Fruit fly (Drosophila melanogaster) whole organism, embryonic: ENCODE data around the gene w-cup.
A peak's percentile ranks its signal among the peaks of the same experiment; 100 is the strongest.

Source experiments
- Atf6 ChIP-seq: fragments of 200-800 bp; sonication (Bioruptor generic); IDR thresholded peaks from 2 replicates; pipeline ENCODE4 v1.3.6; 2022; ENCODE audit warnings: missing biosample characterization, missing genetic modification characterization
- Bteb2 ChIP-seq: fragments of 200-800 bp; sonication (Bioruptor generic); optimal IDR thresholded peaks from 2 replicates; lab custom pipeline; 2016; ENCODE audit warnings: missing biosample characterization, missing genetic modification characterization
- CG12219 ChIP-seq: fragments of 200-800 bp; sonication (Bioruptor generic); optimal IDR thresholded peaks from 3 replicates; lab custom pipeline; 2018; ENCODE audit warnings: missing biosample characterization, mild to moderate bottlenecking, missing genetic modification characterization
- CG13123 ChIP-seq: fragments of 200-800 bp; sonication (Bioruptor generic); optimal IDR thresholded peaks from 2 replicates; lab custom pipeline; 2016; ENCODE audit warnings: missing biosample characterization, missing genetic modification characterization
- CG15601 ChIP-seq: fragments of 200-800 bp; sonication (Bioruptor generic); optimal IDR thresholded peaks from 3 replicates; lab custom pipeline; 2019; ENCODE audit warnings: missing biosample characterization, mild to moderate bottlenecking, missing genetic modification characterization, moderate library complexity
- CG17612 ChIP-seq: fragments of 200-800 bp; sonication (Bioruptor generic); IDR thresholded peaks from 2 replicates; pipeline ENCODE4 v1.3.6; 2022; ENCODE audit warnings: missing biosample characterization, missing genetic modification characterization
- CG18619 ChIP-seq: fragments of 200-800 bp; sonication (Bioruptor generic); optimal IDR thresholded peaks from 3 replicates; lab custom pipeline; 2017; ENCODE audit warnings: missing biosample characterization, mild to moderate bottlenecking, missing genetic modification characterization
- CG31224 ChIP-seq: fragments of 200-800 bp; sonication (Bioruptor generic); IDR thresholded peaks from 2 replicates; pipeline ENCODE4 v1.3.6; 2022; ENCODE audit warnings: missing biosample characterization, missing genetic modification characterization
- CG34422 ChIP-seq: fragments of 200-800 bp; sonication (Bioruptor generic); IDR thresholded peaks from 3 replicates; pipeline ENCODE4 v1.3.6; 2022; ENCODE audit warnings: missing biosample characterization, missing genetic modification characterization
- CG4328 ChIP-seq: fragments of 200-800 bp; sonication (Bioruptor generic); optimal IDR thresholded peaks from 3 replicates; lab custom pipeline; 2017; ENCODE audit warnings: missing biosample characterization, missing genetic modification reagents, missing genetic modification characterization
- CG4730 ChIP-seq: fragments of 200-800 bp; sonication (Bioruptor generic); IDR thresholded peaks from 2 replicates; pipeline ENCODE4 v1.3.6; 2022; ENCODE audit warnings: missing biosample characterization, missing genetic modification characterization
- CG6254 ChIP-seq: fragments of 200-800 bp; sonication (Bioruptor generic); optimal IDR thresholded peaks from 3 replicates; lab custom pipeline; 2017; ENCODE audit warnings: mild to moderate bottlenecking, missing biosample characterization, missing genetic modification reagents, missing genetic modification characterization
- CG6854 ChIP-seq: fragments of 200-800 bp; sonication (Bioruptor generic); optimal IDR thresholded peaks from 3 replicates; lab custom pipeline; 2017; ENCODE audit warnings: missing biosample characterization, mild to moderate bottlenecking, missing genetic modification characterization
- CG8388 ChIP-seq: fragments of 200-800 bp; sonication (Bioruptor generic); optimal IDR thresholded peaks from 2 replicates; lab custom pipeline; 2019; ENCODE audit warnings: missing biosample characterization, mild to moderate bottlenecking, missing genetic modification characterization, moderate library complexity
- Dip3 ChIP-seq: fragments of 200-800 bp; sonication (Bioruptor generic); optimal IDR thresholded peaks from 3 replicates; lab custom pipeline; 2016; ENCODE audit warnings: missing biosample characterization, missing genetic modification characterization
- Doc2 ChIP-seq: fragments of 200-800 bp; sonication (Bioruptor generic); IDR thresholded peaks from 2 replicates; pipeline ENCODE4 v1.3.6; 2022; ENCODE audit warnings: missing biosample characterization, missing genetic modification characterization
- Dref ChIP-seq: fragments of 200-800 bp; sonication (Bioruptor generic); IDR thresholded peaks from 2 replicates; pipeline ENCODE4 v1.3.6; 2022; ENCODE audit warnings: missing biosample characterization, missing genetic modification characterization
- Gug ChIP-seq: fragments of 200-800 bp; sonication (Bioruptor generic); IDR thresholded peaks from 4 replicates; pipeline ENCODE4 v1.3.6; 2022; ENCODE audit warnings: missing biosample characterization, missing genetic modification characterization
- MBD-R2 ChIP-seq: fragments of 200-800 bp; sonication (Bioruptor generic); IDR thresholded peaks from 2 replicates; pipeline ENCODE4 v1.3.6; 2022; ENCODE audit warnings: missing biosample characterization, missing genetic modification characterization
- Meics ChIP-seq: fragments of 200-800 bp; sonication (Bioruptor generic); optimal IDR thresholded peaks from 2 replicates; lab custom pipeline; 2017; ENCODE audit warnings: missing biosample characterization, mild to moderate bottlenecking, missing genetic modification characterization
- NC2β ChIP-seq: fragments of 200-800 bp; sonication (Bioruptor generic); optimal IDR thresholded peaks from 2 replicates; lab custom pipeline; 2016; ENCODE audit warnings: missing biosample characterization, missing genetic modification characterization
- Pdp1 ChIP-seq, 2 experiments: fragments of 200-800 bp; sonication (Bioruptor generic); optimal IDR thresholded peaks; 3 replicates each; lab custom pipeline; 2016; ENCODE audit warnings: missing biosample characterization in 2 of 2, missing genetic modification characterization in 2 of 2, mild to moderate bottlenecking in 1 of 2, moderate library complexity in 1 of 2
- Spps ChIP-seq: fragments of 200-800 bp; sonication (Bioruptor generic); optimal IDR thresholded peaks from 2 replicates; lab custom pipeline; 2018; ENCODE audit warnings: missing biosample characterization, mild to moderate bottlenecking, missing genetic modification characterization
- Taf1 ChIP-seq: fragments of 200-800 bp; sonication (Bioruptor generic); IDR thresholded peaks from 2 replicates; pipeline ENCODE4 v1.3.6; 2022; ENCODE audit warnings: missing biosample characterization, missing genetic modification characterization
- YL-1 ChIP-seq: fragments of 200-800 bp; sonication (Bioruptor generic); optimal IDR thresholded peaks from 3 replicates; lab custom pipeline; 2017; ENCODE audit warnings: missing biosample characterization, mild to moderate bottlenecking, missing genetic modification characterization
- bcd ChIP-seq: fragments of 200-800 bp; sonication (Bioruptor generic); optimal IDR thresholded peaks from 2 replicates; lab custom pipeline; 2017; ENCODE audit warnings: missing biosample characterization, mild to moderate bottlenecking, missing genetic modification characterization
- btn ChIP-seq: fragments of 200-800 bp; sonication (Bioruptor generic); optimal IDR thresholded peaks from 2 replicates; lab custom pipeline; 2016; ENCODE audit warnings: missing biosample characterization, missing genetic modification characterization
- cad ChIP-seq: fragments of >200 bp; optimal IDR thresholded peaks from 2 replicates; lab custom pipeline; 2017; ENCODE audit warnings: missing biosample characterization, missing genetic modification characterization
- chinmo ChIP-seq: fragments of 200-800 bp; sonication (Bioruptor generic); IDR thresholded peaks from 4 replicates; pipeline ENCODE4 v1.3.6; 2022; ENCODE audit warnings: missing biosample characterization, missing genetic modification characterization; ENCODE audit not compliant: partially characterized antibody
- chm ChIP-seq: fragments of 200-800 bp; sonication (Bioruptor generic); IDR thresholded peaks from 2 replicates; pipeline ENCODE4 v1.3.6; 2022; ENCODE audit warnings: missing biosample characterization, missing genetic modification characterization
- cwo ChIP-seq: fragments of 200-800 bp; sonication (Bioruptor generic); optimal IDR thresholded peaks from 3 replicates; lab custom pipeline; 2017; ENCODE audit warnings: missing biosample characterization, missing genetic modification characterization, mild to moderate bottlenecking, moderate library complexity, missing genetic modification reagents
- emc ChIP-seq: fragments of 200-800 bp; sonication (Bioruptor generic); optimal IDR thresholded peaks from 2 replicates; lab custom pipeline; 2016; ENCODE audit warnings: missing biosample characterization, missing genetic modification characterization
- ems ChIP-seq: fragments of 200-800 bp; sonication (Bioruptor generic); optimal IDR thresholded peaks from 3 replicates; lab custom pipeline; 2016; ENCODE audit warnings: missing biosample characterization, missing genetic modification characterization
- eve ChIP-seq, 2 experiments: fragments of >200 bp; optimal IDR thresholded peaks; 2 replicates each; lab custom pipeline; 2017; ENCODE audit warnings: missing biosample characterization in 2 of 2, missing genetic modification characterization in 2 of 2
- gcm2 ChIP-seq: fragments of 200-800 bp; sonication (Bioruptor generic); optimal IDR thresholded peaks from 2 replicates; lab custom pipeline; 2016; ENCODE audit warnings: missing biosample characterization, missing genetic modification characterization
- ham ChIP-seq: fragments of 200-800 bp; sonication (Bioruptor generic); IDR thresholded peaks from 2 replicates; pipeline ENCODE4 v1.3.6; 2022; ENCODE audit warnings: missing biosample characterization, missing genetic modification characterization
- hbn ChIP-seq: fragments of 200-800 bp; sonication (Bioruptor generic); IDR thresholded peaks from 2 replicates; pipeline ENCODE4 v1.3.6; 2022; ENCODE audit warnings: missing biosample characterization, missing genetic modification characterization; ENCODE audit not compliant: partially characterized antibody
- jigr1 ChIP-seq: fragments of 200-800 bp; sonication (Bioruptor generic); IDR thresholded peaks from 3 replicates; pipeline ENCODE4 v1.3.6; 2022; ENCODE audit warnings: missing biosample characterization, missing genetic modification characterization
- klu ChIP-seq: fragments of 200-800 bp; sonication (Bioruptor generic); IDR thresholded peaks from 2 replicates; pipeline ENCODE4 v1.3.6; 2022; ENCODE audit warnings: missing biosample characterization, missing genetic modification characterization
- lbe ChIP-seq: fragments of 200-800 bp; sonication (Bioruptor generic); optimal IDR thresholded peaks from 2 replicates; lab custom pipeline; 2016; ENCODE audit warnings: missing biosample characterization, mild to moderate bottlenecking, missing genetic modification characterization
- mirr ChIP-seq: fragments of 200-800 bp; sonication (Bioruptor generic); optimal IDR thresholded peaks from 3 replicates; lab custom pipeline; 2018; ENCODE audit warnings: missing biosample characterization, mild to moderate bottlenecking, missing genetic modification characterization
- pho ChIP-seq: fragments of 200-800 bp; sonication (Bioruptor generic); optimal IDR thresholded peaks from 2 replicates; lab custom pipeline; 2016; ENCODE audit warnings: missing biosample characterization, missing genetic modification characterization
- psq ChIP-seq: fragments of 200-800 bp; sonication (Bioruptor generic); optimal IDR thresholded peaks from 2 replicates; lab custom pipeline; 2017; ENCODE audit warnings: missing biosample characterization, missing genetic modification characterization
- rib ChIP-seq: fragments of 200-800 bp; sonication (Bioruptor generic); IDR thresholded peaks from 2 replicates; pipeline ENCODE4 v1.3.6; 2022; ENCODE audit warnings: missing biosample characterization, missing genetic modification characterization
- ro ChIP-seq: fragments of 200-800 bp; sonication (Bioruptor generic); IDR thresholded peaks from 2 replicates; pipeline ENCODE4 v1.3.6; 2022; ENCODE audit warnings: missing biosample characterization, missing genetic modification characterization
- sim ChIP-seq: fragments of 200-800 bp; sonication (Bioruptor generic); IDR thresholded peaks from 2 replicates; pipeline ENCODE4 v1.3.6; 2022; ENCODE audit warnings: missing biosample characterization, missing genetic modification characterization
- slp2 ChIP-seq: fragments of 200-800 bp; sonication (Bioruptor generic); optimal IDR thresholded peaks from 2 replicates; lab custom pipeline; 2016; ENCODE audit warnings: missing biosample characterization, missing genetic modification characterization
- sr ChIP-seq: fragments of 200-800 bp; sonication (Bioruptor generic); IDR thresholded peaks from 3 replicates; pipeline ENCODE4 v1.3.6; 2022; ENCODE audit warnings: missing biosample characterization, missing genetic modification characterization
- ssp ChIP-seq: fragments of 200-800 bp; sonication (Bioruptor generic); IDR thresholded peaks from 2 replicates; pipeline ENCODE4 v1.3.6; 2022; ENCODE audit warnings: missing biosample characterization, missing genetic modification characterization
- tna ChIP-seq: fragments of 200-800 bp; sonication (Bioruptor generic); IDR thresholded peaks from 2 replicates; pipeline ENCODE4 v1.3.6; 2022; ENCODE audit warnings: missing biosample characterization, missing genetic modification characterization; ENCODE audit not compliant: partially characterized antibody
- zfh2 ChIP-seq: fragments of 200-800 bp; sonication (Bioruptor generic); optimal IDR thresholded peaks from 2 replicates; lab custom pipeline; 2016; ENCODE audit warnings: missing biosample characterization, missing genetic modification characterization

w-cup gene

DNA sequence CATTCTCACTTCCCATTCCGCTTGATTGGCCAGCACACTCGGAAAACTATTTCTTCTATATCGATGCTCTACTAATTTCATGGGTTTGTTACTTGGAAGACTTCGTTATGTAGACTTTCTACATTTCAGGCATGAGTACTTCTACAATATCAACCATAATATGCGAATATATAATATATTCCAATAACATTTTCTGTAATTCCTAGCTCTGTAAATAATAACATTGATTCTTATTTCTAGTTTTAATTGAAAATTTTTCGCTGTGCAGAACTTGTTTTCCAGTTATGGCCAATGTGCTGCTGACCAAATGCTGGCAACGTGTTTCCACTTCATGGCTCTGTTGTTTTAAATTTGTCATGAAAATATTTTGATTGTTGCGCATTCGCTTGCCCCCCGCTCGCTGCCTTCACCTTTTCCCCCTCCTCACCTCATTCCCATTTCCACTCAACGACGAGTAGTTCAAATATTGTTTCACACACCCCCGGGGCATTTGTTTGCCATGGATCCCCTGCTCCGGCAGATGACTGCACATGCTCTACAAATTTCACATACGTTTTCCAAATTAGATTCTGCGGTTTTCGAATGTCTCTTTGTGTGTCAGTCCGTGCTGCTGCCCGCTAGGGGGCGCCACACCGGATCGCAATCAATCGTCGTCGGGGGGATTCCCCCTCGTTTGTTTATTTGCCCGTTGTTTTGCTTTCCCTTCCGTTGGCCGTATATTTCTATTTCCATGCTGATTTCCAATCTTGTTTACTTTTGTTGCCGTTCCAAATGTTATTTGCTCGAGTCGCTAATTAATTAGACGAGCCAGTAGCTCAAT, 37.3 kb upstream of the w-cup start (continued):
- TF ChIP-seq sr (GFP tag; lab: Robert Waterston, UW): no peak
- TF ChIP-seq NC2β (GFP tag; lab: Kevin White, UChicago): no peak
- no peak for TF ChIP-seq psq (GFP tag; lab: Kevin White, UChicago)
- TF ChIP-seq Atf6 (GFP tag; lab: Robert Waterston, UW): no peak
- no peak for TF ChIP-seq CG13123 (GFP tag; lab: Kevin White, UChicago)
- no peak for TF ChIP-seq slp2 (GFP tag; lab: Kevin White, UChicago)
- TF ChIP-seq rib (GFP tag; lab: Robert Waterston, UW): no peak
- peak; percentile 22 for TF ChIP-seq CG6254
- 0 out of 4 replicates have a peak, but pooled peaks have one; percentile 30 for TF ChIP-seq chinmo (GFP tag; lab: Robert Waterston, UW)
- TF ChIP-seq chm: no peak
- peak; percentile 1 for TF ChIP-seq Spps
- no peak for TF ChIP-seq ham (GFP tag; lab: Robert Waterston, UW)
- no peak for TF ChIP-seq gcm2
- TF ChIP-seq eve (GFP tag; optimal IDR thresholded peaks at IDR 0.05; lab: Kevin White, UChicago): no peak
- no peak for TF ChIP-seq CG15601 (tag; lab: Kevin White, UChicago)
- TF ChIP-seq CG6854 (GFP tag; lab: Kevin White, UChicago): no peak
- no peak for TF ChIP-seq klu (GFP tag; lab: Robert Waterston, UW)
- no peak for TF ChIP-seq tna (GFP tag; lab: Robert Waterston, UW)
- no peak for TF ChIP-seq CG17612 (GFP tag; lab: Robert Waterston, UW)
- TF ChIP-seq ssp (GFP tag; lab: Robert Waterston, UW): no peak
- TF ChIP-seq Doc2 (GFP tag; lab: Robert Waterston, UW): no peak
- no peak for TF ChIP-seq zfh2 (GFP tag; lab: Kevin White, UChicago)
- TF ChIP-seq mirr (GFP tag; lab: Kevin White, UChicago): no peak
- no peak for TF ChIP-seq YL-1 (GFP tag; lab: Kevin White, UChicago)
- TF ChIP-seq Taf1 (GFP tag; lab: Robert Waterston, UW): no peak
- TF ChIP-seq sim (GFP tag; lab: Robert Waterston, UW): peak; percentile 38; the same call in 1 of the 2 replicates
- TF ChIP-seq Bteb2: no peak
- TF ChIP-seq CG4328 (GFP tag; lab: Kevin White, UChicago): no peak
- TF ChIP-seq cwo (GFP tag; lab: Kevin White, UChicago): no peak
- TF ChIP-seq Pdp1 (GFP tag; optimal IDR thresholded peaks at IDR 0.05; lab: Kevin White, UChicago): peak in 1 of 2 experiments; percentile 42
- TF ChIP-seq Gug (GFP tag; lab: Robert Waterston, UW): no peak
- TF ChIP-seq CG31224 (GFP tag; lab: Robert Waterston, UW): no peak
- TF ChIP-seq Meics (GFP tag; lab: Kevin White, UChicago): no peak
- TF ChIP-seq jigr1 (GFP tag; lab: Robert Waterston, UW): no peak
- no peak for TF ChIP-seq MBD-R2 (GFP tag; lab: Robert Waterston, UW)
- TF ChIP-seq btn (GFP tag; lab: Kevin White, UChicago): peak; percentile 9
- no peak for TF ChIP-seq hbn (GFP tag; lab: Robert Waterston, UW)
- TF ChIP-seq CG18619: no peak
- no peak for TF ChIP-seq CG34422 (GFP tag; lab: Robert Waterston, UW)
- no peak for TF ChIP-seq pho (GFP tag; lab: Kevin White, UChicago)
- no peak for TF ChIP-seq CG12219 (GFP tag; lab: Kevin White, UChicago)
- TF ChIP-seq CG8388 (GFP tag; lab: Kevin White, UChicago): no peak
- TF ChIP-seq emc: no peak
- TF ChIP-seq CG4730 (GFP tag; lab: Robert Waterston, UW): no peak
- TF ChIP-seq ro (GFP tag; lab: Robert Waterston, UW): no peak
- no peak for TF ChIP-seq bcd (GFP tag; lab: Kevin White, UChicago)
- no peak for TF ChIP-seq Dip3 (GFP tag; lab: Kevin White, UChicago)
- TF ChIP-seq lbe (GFP tag; lab: Kevin White, UChicago): no peak
- TF ChIP-seq ems: no peak
- TF ChIP-seq Dref: no peak
- TF ChIP-seq cad: no peak
